Fruit fly (Drosophila melanogaster) whole organism, embryonic: ENCODE measurements around the gene Grip128.
A peak's percentile ranks its signal among the peaks of the same experiment; 100 is the strongest.

ENCODE experiments used
- BEAF-32 ChIP-seq: fragments of 200-800 bp; sonication (Bioruptor generic); optimal IDR thresholded peaks from 3 replicates; lab custom pipeline; 2017; ENCODE audit warnings: missing biosample characterization, missing genetic modification characterization, mild to moderate bottlenecking, moderate library complexity, missing genetic modification reagents
- CG10267 ChIP-seq: fragments of 200-800 bp; sonication (Bioruptor generic); optimal IDR thresholded peaks from 2 replicates; lab custom pipeline; 2018; ENCODE audit warnings: missing biosample characterization, mild to moderate bottlenecking, missing genetic modification characterization, moderate library complexity
- CG10565 ChIP-seq: fragments of 200-800 bp; sonication (Bioruptor generic); optimal IDR thresholded peaks from 3 replicates; lab custom pipeline; 2016; ENCODE audit warnings: missing biosample characterization, mild to moderate bottlenecking, missing genetic modification characterization
- CG12299 ChIP-seq: fragments of 200-800 bp; sonication (Bioruptor generic); optimal IDR thresholded peaks from 2 replicates; lab custom pipeline; 2018; ENCODE audit warnings: missing biosample characterization, mild to moderate bottlenecking, missing genetic modification characterization
- CG1233 ChIP-seq: fragments of 200-800 bp; sonication (Bioruptor generic); optimal IDR thresholded peaks from 4 replicates; lab custom pipeline; 2018; ENCODE audit warnings: missing biosample characterization, mild to moderate bottlenecking, missing genetic modification characterization
- CG14014 ChIP-seq: fragments of 200-800 bp; sonication (Bioruptor generic); IDR thresholded peaks from 2 replicates; pipeline ENCODE4 v1.3.6; 2022; ENCODE audit warnings: missing biosample characterization, missing genetic modification characterization
- CG14441 ChIP-seq: fragments of 200-800 bp; sonication (Bioruptor generic); IDR thresholded peaks from 2 replicates; pipeline ENCODE4 v1.3.6; 2022; ENCODE audit warnings: missing biosample characterization, missing genetic modification characterization
- CG15696 ChIP-seq: fragments of 200-800 bp; sonication (Bioruptor generic); optimal IDR thresholded peaks from 2 replicates; lab custom pipeline; 2019; ENCODE audit warnings: missing biosample characterization, mild to moderate bottlenecking, missing genetic modification characterization, moderate library complexity
- CG17385 ChIP-seq: fragments of 200-800 bp; sonication (Bioruptor generic); optimal IDR thresholded peaks from 3 replicates; lab custom pipeline; 2018; ENCODE audit warnings: missing biosample characterization, mild to moderate bottlenecking, missing genetic modification characterization
- CG17568 ChIP-seq: fragments of 200-800 bp; sonication (Bioruptor generic); optimal IDR thresholded peaks from 2 replicates; lab custom pipeline; 2018; ENCODE audit warnings: missing biosample characterization, mild to moderate bottlenecking, missing genetic modification characterization, moderate library complexity
- CG2116 ChIP-seq: fragments of 200-800 bp; sonication (Bioruptor generic); optimal IDR thresholded peaks from 3 replicates; lab custom pipeline; 2018; ENCODE audit warnings: missing biosample characterization, mild to moderate bottlenecking, missing genetic modification characterization
- CG30431 ChIP-seq: fragments of 200-800 bp; sonication (Bioruptor generic); optimal IDR thresholded peaks from 2 replicates; lab custom pipeline; 2017; ENCODE audit warnings: missing biosample characterization, missing genetic modification characterization
- CG33213 ChIP-seq: fragments of 200-800 bp; sonication (Bioruptor generic); optimal IDR thresholded peaks from 3 replicates; lab custom pipeline; 2016; ENCODE audit warnings: missing biosample characterization, missing genetic modification characterization
- CG6854 ChIP-seq: fragments of 200-800 bp; sonication (Bioruptor generic); optimal IDR thresholded peaks from 3 replicates; lab custom pipeline; 2017; ENCODE audit warnings: missing biosample characterization, mild to moderate bottlenecking, missing genetic modification characterization
- CG7839 ChIP-seq: fragments of 200-800 bp; sonication (Bioruptor generic); optimal IDR thresholded peaks from 3 replicates; lab custom pipeline; 2018; ENCODE audit warnings: missing biosample characterization, mild to moderate bottlenecking, missing genetic modification characterization, moderate library complexity
- CG7963 ChIP-seq: fragments of 200-800 bp; sonication (Bioruptor generic); IDR thresholded peaks from 3 replicates; pipeline ENCODE4 v1.3.6; 2022; ENCODE audit warnings: missing biosample characterization, missing genetic modification characterization; ENCODE audit not compliant: partially characterized antibody
- D ChIP-seq, 2 experiments: fragments of 200-800 bp in 1 of 2; fragments of >200 bp in 1 of 2; sonication (Bioruptor generic) in 1 of 2; optimal IDR thresholded peaks; 2 replicates in 1 of 2; 3 replicates in 1 of 2; lab custom pipeline; 2017; ENCODE audit warnings: mild to moderate bottlenecking in 1 of 2, missing biosample characterization in 1 of 2, missing genetic modification characterization in 1 of 2, missing genetic modification reagents in 1 of 2
- Gug ChIP-seq: fragments of 200-800 bp; sonication (Bioruptor generic); IDR thresholded peaks from 4 replicates; pipeline ENCODE4 v1.3.6; 2022; ENCODE audit warnings: missing biosample characterization, missing genetic modification characterization
- HmgZ ChIP-seq: fragments of 200-800 bp; sonication (Bioruptor generic); optimal IDR thresholded peaks from 2 replicates; lab custom pipeline; 2018; ENCODE audit warnings: missing biosample characterization, mild to moderate bottlenecking, missing genetic modification characterization
- Hr3 ChIP-seq: fragments of 200-800 bp; sonication (Bioruptor generic); optimal IDR thresholded peaks from 3 replicates; lab custom pipeline; 2016; ENCODE audit warnings: missing biosample characterization, missing genetic modification characterization
- Hr39 ChIP-seq: fragments of >200 bp; optimal IDR thresholded peaks from 2 replicates; lab custom pipeline; 2017
- Hr78 ChIP-seq, 2 experiments: fragments of 200-800 bp in 1 of 2; fragments of >200 bp in 1 of 2; sonication (Bioruptor generic) in 1 of 2; optimal IDR thresholded peaks; 2 replicates each; lab custom pipeline; 2017 to 2019; ENCODE audit warnings: missing biosample characterization in 2 of 2, missing genetic modification characterization in 2 of 2, mild to moderate bottlenecking in 1 of 2, moderate library complexity in 1 of 2
- Jarid2 ChIP-seq: fragments of 200-800 bp; sonication (Bioruptor generic); optimal IDR thresholded peaks from 3 replicates; lab custom pipeline; 2017; ENCODE audit warnings: mild to moderate bottlenecking, missing biosample characterization, missing genetic modification reagents, missing genetic modification characterization
- Lhr ChIP-seq: fragments of 200-800 bp; sonication (Bioruptor generic); optimal IDR thresholded peaks from 3 replicates; lab custom pipeline; 2017; ENCODE audit warnings: mild to moderate bottlenecking, missing biosample characterization, missing genetic modification reagents, missing genetic modification characterization
- MBD-R2 ChIP-seq: fragments of 200-800 bp; sonication (Bioruptor generic); IDR thresholded peaks from 2 replicates; pipeline ENCODE4 v1.3.6; 2022; ENCODE audit warnings: missing biosample characterization, missing genetic modification characterization
- Nf-YB ChIP-seq: fragments of 200-800 bp; sonication (Bioruptor generic); optimal IDR thresholded peaks from 3 replicates; lab custom pipeline; 2019; ENCODE audit warnings: missing biosample characterization, mild to moderate bottlenecking, missing genetic modification characterization, moderate library complexity
- Nf-YC ChIP-seq: fragments of 200-800 bp; optimal IDR thresholded peaks from 3 replicates; lab custom pipeline; 2019; ENCODE audit warnings: missing biosample characterization, mild to moderate bottlenecking, missing genetic modification characterization, moderate library complexity
- Oli ChIP-seq: fragments of 200-800 bp; sonication (Bioruptor generic); optimal IDR thresholded peaks from 2 replicates; lab custom pipeline; 2018; ENCODE audit warnings: missing biosample characterization, mild to moderate bottlenecking, missing genetic modification characterization, moderate library complexity
- Xbp1 ChIP-seq: fragments of 200-800 bp; sonication (Bioruptor generic); optimal IDR thresholded peaks from 3 replicates; lab custom pipeline; 2016; ENCODE audit warnings: missing biosample characterization, mild to moderate bottlenecking, missing genetic modification characterization
- Xrp1 ChIP-seq: fragments of 200-800 bp; sonication (Bioruptor generic); IDR thresholded peaks from 2 replicates; pipeline ENCODE4 v1.3.6; 2022; ENCODE audit warnings: missing biosample characterization, missing genetic modification characterization
- btn ChIP-seq: fragments of 200-800 bp; sonication (Bioruptor generic); optimal IDR thresholded peaks from 2 replicates; lab custom pipeline; 2016; ENCODE audit warnings: missing biosample characterization, missing genetic modification characterization
- chinmo ChIP-seq: fragments of 200-800 bp; sonication (Bioruptor generic); IDR thresholded peaks from 4 replicates; pipeline ENCODE4 v1.3.6; 2022; ENCODE audit warnings: missing biosample characterization, missing genetic modification characterization; ENCODE audit not compliant: partially characterized antibody
- dimm ChIP-seq: fragments of 200-800 bp; sonication (Bioruptor generic); IDR thresholded peaks from 2 replicates; pipeline ENCODE4 v1.3.6; 2022; ENCODE audit warnings: missing biosample characterization, missing genetic modification characterization
- dm ChIP-seq: fragments of 200-800 bp; sonication (Bioruptor generic); optimal IDR thresholded peaks from 3 replicates; lab custom pipeline; 2016; ENCODE audit warnings: missing biosample characterization, missing genetic modification characterization
- eve ChIP-seq, 2 experiments: fragments of >200 bp; optimal IDR thresholded peaks; 2 replicates each; lab custom pipeline; 2017; ENCODE audit warnings: missing biosample characterization in 2 of 2, missing genetic modification characterization in 2 of 2
- eyg ChIP-seq: fragments of 200-800 bp; sonication (Bioruptor generic); optimal IDR thresholded peaks from 3 replicates; lab custom pipeline; 2016; ENCODE audit warnings: missing biosample characterization, missing genetic modification characterization
- fru ChIP-seq: fragments of >200 bp; optimal IDR thresholded peaks from 2 replicates; lab custom pipeline; 2017
- fu2 ChIP-seq: fragments of 200-800 bp; sonication (Bioruptor generic); optimal IDR thresholded peaks from 2 replicates; lab custom pipeline; 2016; ENCODE audit warnings: missing biosample characterization, missing genetic modification characterization
- gsb ChIP-seq: fragments of 200-800 bp; sonication (Bioruptor generic); IDR thresholded peaks from 2 replicates; pipeline ENCODE4 v1.3.6; 2022; ENCODE audit warnings: missing biosample characterization, missing genetic modification characterization
- hbn ChIP-seq: fragments of 200-800 bp; sonication (Bioruptor generic); IDR thresholded peaks from 2 replicates; pipeline ENCODE4 v1.3.6; 2022; ENCODE audit warnings: missing biosample characterization, missing genetic modification characterization; ENCODE audit not compliant: partially characterized antibody
- mirr ChIP-seq: fragments of 200-800 bp; sonication (Bioruptor generic); optimal IDR thresholded peaks from 3 replicates; lab custom pipeline; 2018; ENCODE audit warnings: missing biosample characterization, mild to moderate bottlenecking, missing genetic modification characterization
- pan ChIP-seq, 4 experiments: fragments of >200 bp in 3 of 4; fragments of 200-800 bp in 1 of 4; sonication (Bioruptor generic) in 1 of 4; optimal IDR thresholded peaks in 3 of 4; IDR thresholded peaks in 1 of 4; 2 replicates each; pipeline versions ENCODE4 v1.3.6 to Lab custom; 2017 to 2022; ENCODE audit warnings: missing biosample characterization in 2 of 4, missing genetic modification characterization in 2 of 4, mixed read lengths in 1 of 4
- pum ChIP-seq: fragments of 200-800 bp; sonication (Bioruptor generic); optimal IDR thresholded peaks from 2 replicates; lab custom pipeline; 2016; ENCODE audit warnings: missing biosample characterization, missing genetic modification characterization
- rib ChIP-seq: fragments of 200-800 bp; sonication (Bioruptor generic); IDR thresholded peaks from 2 replicates; pipeline ENCODE4 v1.3.6; 2022; ENCODE audit warnings: missing biosample characterization, missing genetic modification characterization
- sens ChIP-seq: fragments of 200-800 bp; sonication (Bioruptor generic); peaks from one replicate; lab custom pipeline; 2016; ENCODE audit warnings: missing biosample characterization, missing genetic modification characterization
- seq ChIP-seq: fragments of 200-800 bp; sonication (Bioruptor generic); IDR thresholded peaks from 2 replicates; pipeline ENCODE4 v1.3.6; 2022; ENCODE audit warnings: missing biosample characterization, missing genetic modification characterization
- slbo ChIP-seq: fragments of 200-800 bp; sonication (Bioruptor generic); IDR thresholded peaks from 2 replicates; pipeline ENCODE4 v1.3.6; 2022; ENCODE audit warnings: missing biosample characterization, missing genetic modification characterization
- slou ChIP-seq: fragments of 200-800 bp; sonication (Bioruptor generic); optimal IDR thresholded peaks from 3 replicates; lab custom pipeline; 2016; ENCODE audit warnings: missing biosample characterization, missing genetic modification characterization
- sob ChIP-seq: fragments of 200-800 bp; sonication (Bioruptor generic); IDR thresholded peaks from 2 replicates; pipeline ENCODE4 v1.3.6; 2022; ENCODE audit warnings: missing biosample characterization, missing genetic modification characterization
- tll ChIP-seq, 2 experiments: fragments of 200-800 bp in 1 of 2; fragments of >200 bp in 1 of 2; sonication (Bioruptor generic) in 1 of 2; optimal IDR thresholded peaks; 2 replicates each; lab custom pipeline; 2017 to 2019; ENCODE audit warnings: missing biosample characterization in 2 of 2, missing genetic modification characterization in 2 of 2, mild to moderate bottlenecking in 1 of 2, moderate library complexity in 1 of 2
- vvl ChIP-seq: fragments of 200-800 bp; sonication (Bioruptor generic); IDR thresholded peaks from 2 replicates; pipeline ENCODE4 v1.3.6; 2022; ENCODE audit warnings: missing biosample characterization, missing genetic modification characterization

Gene Grip128

dm6 chrX:15482236-15482660, 10.3 kb upstream of the Grip128 start, which contains the start of gene CG6340 (continued):
- TF ChIP-seq sob (GFP tag; lab: Robert Waterston, UW): no peak
- no peak for TF ChIP-seq Xrp1 (GFP tag; lab: Robert Waterston, UW)
- no peak for TF ChIP-seq HmgZ (tag; lab: Kevin White, UChicago)
- no peak for TF ChIP-seq fu2
- no peak for TF ChIP-seq Hr3 (GFP tag; lab: Kevin White, UChicago)
- TF ChIP-seq CG7963 (GFP tag; lab: Robert Waterston, UW): 0 out of 3 replicates have a peak, but pooled peaks have one; percentile 41
- no peak for TF ChIP-seq vvl
- no peak for TF ChIP-seq slou (GFP tag; lab: Kevin White, UChicago)
- no peak for TF ChIP-seq pum (GFP tag; lab: Kevin White, UChicago)
- no peak for TF ChIP-seq CG30431 (GFP tag; lab: Kevin White, UChicago)
- TF ChIP-seq CG2116: peak; percentile 75
- TF ChIP-seq CG6854 (GFP tag; lab: Kevin White, UChicago): no peak
- no peak for TF ChIP-seq pan (optimal IDR thresholded peaks at IDR 0.05; lab: Kevin White, UChicago)
- TF ChIP-seq pan (GFP tag; optimal IDR thresholded peaks at IDR 0.05 in 1 of 2, IDR thresholded peaks at IDR 0.05 in 1 of 2): no peak
- TF ChIP-seq slbo (GFP tag; lab: Robert Waterston, UW): no peak
- TF ChIP-seq seq: no peak
- no peak for TF ChIP-seq Xbp1 (GFP tag; lab: Kevin White, UChicago)
- no peak for TF ChIP-seq CG12299 (tag; lab: Kevin White, UChicago)
- peak; percentile 7 for TF ChIP-seq dm (GFP tag; lab: Kevin White, UChicago)
- no peak for TF ChIP-seq fru (lab: Kevin White, UChicago)
- no peak for TF ChIP-seq Jarid2
- TF ChIP-seq BEAF-32 (GFP tag; lab: Kevin White, UChicago): peak; percentile 84
- no peak for TF ChIP-seq D (optimal IDR thresholded peaks at IDR 0.05; lab: Kevin White, UChicago)
- no peak for TF ChIP-seq D (GFP tag; optimal IDR thresholded peaks at IDR 0.05; lab: Kevin White, UChicago)
- TF ChIP-seq gsb (GFP tag; lab: Robert Waterston, UW): no peak
- no peak for TF ChIP-seq eve (GFP tag; optimal IDR thresholded peaks at IDR 0.05; lab: Kevin White, UChicago)
- no peak for TF ChIP-seq Nf-YB
- TF ChIP-seq CG14014 (GFP tag; lab: Robert Waterston, UW): no peak
- TF ChIP-seq Gug (GFP tag; lab: Robert Waterston, UW): no peak
- no peak for TF ChIP-seq mirr (GFP tag; lab: Kevin White, UChicago)
- TF ChIP-seq CG17385 (GFP tag; lab: Kevin White, UChicago): no peak
- TF ChIP-seq eyg: no peak
- no peak for TF ChIP-seq CG1233
- TF ChIP-seq CG17568 (GFP tag; lab: Kevin White, UChicago): no peak
- no peak for TF ChIP-seq Hr78 (GFP tag; optimal IDR thresholded peaks at IDR 0.05; lab: Kevin White, UChicago)
- peak; percentile 22 for TF ChIP-seq Lhr (GFP tag; lab: Kevin White, UChicago)
- peak; percentile 65 for TF ChIP-seq sens (GFP tag; lab: Kevin White, UChicago)
- TF ChIP-seq rib (GFP tag; lab: Robert Waterston, UW): no peak
- TF ChIP-seq CG7839 (tag; lab: Kevin White, UChicago): no peak
- 0 out of 2 replicates have a peak, but pooled peaks have one; percentile 27 for TF ChIP-seq MBD-R2 (GFP tag; lab: Robert Waterston, UW)
- TF ChIP-seq CG10565 (GFP tag; lab: Kevin White, UChicago): no peak
- TF ChIP-seq dimm (GFP tag; lab: Robert Waterston, UW): no peak
- peak; percentile 17 for TF ChIP-seq CG33213
- no peak for TF ChIP-seq Nf-YC (tag; lab: Kevin White, UChicago)
- TF ChIP-seq hbn (GFP tag; lab: Robert Waterston, UW): peak; percentile 61
- TF ChIP-seq btn (GFP tag; lab: Kevin White, UChicago): no peak
- no peak for TF ChIP-seq CG14441 (GFP tag; lab: Robert Waterston, UW)
- peak; percentile 75; the same call in 1 of the 4 replicates for TF ChIP-seq chinmo
- TF ChIP-seq CG15696 (tag; lab: Kevin White, UChicago): no peak
- peak; percentile 19 for TF ChIP-seq CG10267 (tag; lab: Kevin White, UChicago)
- TF ChIP-seq Oli: no peak
- no peak for TF ChIP-seq Hr39 (lab: Kevin White, UChicago)
- no peak for TF ChIP-seq tll (GFP tag; optimal IDR thresholded peaks at IDR 0.05; lab: Kevin White, UChicago)
